Fruit fly (Drosophila melanogaster): ENCODE measurements around the gene CG8840.

The CG8840 gene

DNA sequence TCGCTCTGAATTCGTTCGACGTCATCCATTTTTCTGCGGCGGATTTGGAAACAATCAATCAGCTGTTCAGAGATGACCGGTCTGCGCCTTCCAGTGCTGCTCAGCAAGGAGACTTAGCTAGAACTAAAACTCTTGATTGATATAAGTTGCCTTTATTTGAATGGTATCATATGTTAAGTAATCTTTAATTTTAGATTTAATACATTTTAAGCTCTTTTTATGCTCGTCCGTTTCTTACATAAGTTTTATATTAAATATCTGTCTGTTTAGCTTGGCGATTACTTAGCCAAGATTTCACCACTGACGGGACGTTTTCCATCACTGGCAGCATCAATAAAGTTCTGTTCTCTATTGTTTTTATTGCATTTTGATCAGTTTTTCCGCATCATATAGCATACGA lies 46.6 kb downstream of the CG8840 start, which contains the start of the genes Cog3 and Sec5 (continued):
- TF ChIP-seq CG9727 (GFP tag; optimal IDR thresholded peaks at IDR 0.05) = peak; percentile 51
- TF ChIP-seq Hsf (GFP tag; optimal IDR thresholded peaks at IDR 0.05) = peak; percentile 19
- TF ChIP-seq CG2202 (tag; optimal IDR thresholded peaks at IDR 0.05) = no peak
- no peak for TF ChIP-seq CG4282 (GFP tag; optimal IDR thresholded peaks at IDR 0.05)
- no peak for TF ChIP-seq CG17385 (GFP tag; optimal IDR thresholded peaks at IDR 0.05)
- TF ChIP-seq CG11723 (GFP tag; optimal IDR thresholded peaks at IDR 0.05) = no peak
- peak; percentile 71 for TF ChIP-seq lmd (GFP tag; IDR thresholded peaks at IDR 0.05)
- no peak for TF ChIP-seq jigr1 (GFP tag; IDR thresholded peaks at IDR 0.05)
- TF ChIP-seq toy (GFP tag; IDR thresholded peaks at IDR 0.05) = no peak
- peak; percentile 17 for TF ChIP-seq HmgD (GFP tag; optimal IDR thresholded peaks at IDR 0.05)
- peak; percentile 18 for TF ChIP-seq CG12942 (GFP tag; optimal IDR thresholded peaks at IDR 0.05)
- TF ChIP-seq ase (GFP tag; IDR thresholded peaks at IDR 0.05) = no peak
- TF ChIP-seq stwl (tag; optimal IDR thresholded peaks at IDR 0.05) = peak; percentile 19
- TF ChIP-seq chn (GFP tag; optimal IDR thresholded peaks at IDR 0.05) = peak; percentile 47
- TF ChIP-seq Hr51 (GFP tag; optimal IDR thresholded peaks at IDR 0.05) = peak in 1 of 2 experiments; percentile 73
- no peak for TF ChIP-seq hbn (GFP tag; IDR thresholded peaks at IDR 0.05; ENCODE audit: partially characterized antibody)
- TF ChIP-seq CG32772 (GFP tag; IDR thresholded peaks at IDR 0.05) = peak; percentile 46; the same call in 1 of the 2 replicates
- no peak for TF ChIP-seq dmrt99B (tag; optimal IDR thresholded peaks at IDR 0.05)
- no peak for TF ChIP-seq Optix (GFP tag; IDR thresholded peaks at IDR 0.05)
- peak; percentile 77 for TF ChIP-seq sob (GFP tag; IDR thresholded peaks at IDR 0.05)
- no peak for TF ChIP-seq CG1233 (GFP tag; optimal IDR thresholded peaks at IDR 0.05)
- no peak for TF ChIP-seq Lhr (GFP tag; optimal IDR thresholded peaks at IDR 0.05)
- TF ChIP-seq dati (GFP tag; IDR thresholded peaks at IDR 0.05) = no peak
- TF ChIP-seq dysf (GFP tag; IDR thresholded peaks at IDR 0.05) = peak; percentile 71; the same call in 2 of the 3 replicates
- 0 out of 2 replicates have a peak, but pooled peaks have one; percentile 21 for TF ChIP-seq CG10366 (GFP tag; IDR thresholded peaks at IDR 0.05)
- TF ChIP-seq CG11456 (GFP tag; IDR thresholded peaks at IDR 0.05) = no peak; the same call in 2 of the 3 replicates
- peak; percentile 14 for TF ChIP-seq psq (GFP tag; optimal IDR thresholded peaks at IDR 0.05)
- no peak for TF ChIP-seq CG15269 (tag; optimal IDR thresholded peaks at IDR 0.05)
- peak; percentile 56 for TF ChIP-seq CG33557 (GFP tag; optimal IDR thresholded peaks at IDR 0.05)
- no peak for TF ChIP-seq ewg (GFP tag; optimal IDR thresholded peaks at IDR 0.05)
- TF ChIP-seq Hr3 (GFP tag; optimal IDR thresholded peaks at IDR 0.05) = peak; percentile 69
- no peak for TF ChIP-seq br (optimal IDR thresholded peaks at IDR 0.05)
- peak; percentile 46 for TF ChIP-seq NFAT (GFP tag; IDR thresholded peaks at IDR 0.05)
- no peak for TF ChIP-seq Jarid2 (GFP tag; optimal IDR thresholded peaks at IDR 0.05)
- no peak for TF ChIP-seq Antp (GFP tag; optimal IDR thresholded peaks at IDR 0.05)
- TF ChIP-seq bbx (GFP tag; IDR thresholded peaks at IDR 0.05; ENCODE audit: partially characterized antibody) = no peak
- no peak for TF ChIP-seq Rx (GFP tag; IDR thresholded peaks at IDR 0.05)
- TF ChIP-seq CG14710 (tag; optimal IDR thresholded peaks at IDR 0.05) = peak; percentile 79
- no peak for TF ChIP-seq bcd (GFP tag; optimal IDR thresholded peaks at IDR 0.05)
- peak; percentile 47; the same call in 1 of the 3 replicates for TF ChIP-seq CG11093 (GFP tag; IDR thresholded peaks at IDR 0.05)
- TF ChIP-seq Dip2 (GFP tag; IDR thresholded peaks at IDR 0.05) = no peak
- no peak for TF ChIP-seq CG12071 (GFP tag; optimal IDR thresholded peaks at IDR 0.05)
- TF ChIP-seq CG7357 (GFP tag; IDR thresholded peaks at IDR 0.05) = 0 out of 3 replicates have a peak, but pooled peaks have one; percentile 45
- TF ChIP-seq lilli (GFP tag; optimal IDR thresholded peaks at IDR 0.05) = peak; percentile 52
- TF ChIP-seq CG5953 (GFP tag; IDR thresholded peaks at IDR 0.05) = no peak
- peak; percentile 69 for TF ChIP-seq CG15696 (tag; optimal IDR thresholded peaks at IDR 0.05)
- no peak for TF ChIP-seq Ssrp (tag; optimal IDR thresholded peaks at IDR 0.05)
- TF ChIP-seq CG17912 (GFP tag; optimal IDR thresholded peaks at IDR 0.05) = peak; percentile 36
- TF ChIP-seq row (GFP tag; IDR thresholded peaks at IDR 0.05) = peak; percentile 97
- no peak for TF ChIP-seq sqz (GFP tag; optimal IDR thresholded peaks at IDR 0.05)
- no peak for TF ChIP-seq CG12236 (GFP tag; optimal IDR thresholded peaks at IDR 0.05)
- no peak for TF ChIP-seq crol (GFP tag; IDR thresholded peaks at IDR 0.05)

Data from whole organism, embryonic.